Worm (Caenorhabditis elegans): ENCODE measurements around the gene npa-1.

ce11 chrV:7123979-7124378 lies 48.4 kb downstream of the npa-1 start:
- TF ChIP-seq zag-1 (tag; optimal IDR thresholded peaks at IDR 0.05) (no peak), nfya-1 (tag; optimal IDR thresholded peaks at IDR 0.05; ENCODE audit: insufficient read depth) (no peak), ceh-82 (tag; optimal IDR thresholded peaks at IDR 0.05) (no peak), ama-1 (optimal IDR thresholded peaks at IDR 0.05) (no peak), nhr-11 (tag; optimal IDR thresholded peaks at IDR 0.05) (no peak), ceh-28 (tag; optimal IDR thresholded peaks at IDR 0.05) (no peak), mdl-1 (tag; optimal IDR thresholded peaks at IDR 0.05) (no peak), elt-2 (tag; optimal IDR thresholded peaks at IDR 0.05) (no peak)
